Worm (Caenorhabditis elegans) whole organism, early embryonic: ENCODE results near the gene nspb-6.

Experiments
- B0310.2 ChIP-seq: sonication (generic microtip); optimal IDR thresholded peaks from 2 replicates; lab custom pipeline; 2016; ENCODE audit warnings: mild to moderate bottlenecking, missing genetic modification characterization, missing compliant biosample characterization
- F13C5.2 ChIP-seq: sonication (generic microtip); optimal IDR thresholded peaks from 2 replicates; lab custom pipeline; 2017; ENCODE audit warnings: mild to moderate bottlenecking, missing genetic modification characterization, inconsistent platforms, missing compliant biosample characterization
- aly-1 ChIP-seq: sonication (generic microtip); optimal IDR thresholded peaks from 2 replicates; lab custom pipeline; 2016; ENCODE audit warnings: missing genetic modification characterization, missing compliant biosample characterization
- ama-1 ChIP-seq: fragments of 150-350 bp; optimal IDR thresholded peaks from 2 replicates; lab custom pipeline; 2014
- ceh-13 ChIP-seq: fragments of 200-800 bp; sonication (Bioruptor generic); optimal IDR thresholded peaks from 2 replicates; lab custom pipeline; 2018; ENCODE audit warnings: mild to moderate bottlenecking, missing genetic modification characterization, missing compliant biosample characterization
- ceh-36 ChIP-seq: sonication (generic microtip); optimal IDR thresholded peaks from 2 replicates; lab custom pipeline; 2016; ENCODE audit warnings: missing genetic modification characterization, inconsistent platforms, missing compliant biosample characterization
- ets-7 ChIP-seq: sonication (generic microtip); optimal IDR thresholded peaks from 2 replicates; lab custom pipeline; 2016; ENCODE audit warnings: missing genotype, missing genetic modification characterization, missing compliant biosample characterization
- flt-1 ChIP-seq: fragments of 200-800 bp; sonication (Bioruptor generic); IDR thresholded peaks from 2 replicates; pipeline ENCODE4 v1.3.6; 2022; ENCODE audit warnings: missing genetic modification characterization, missing compliant biosample characterization
- hmbx-1 ChIP-seq: sonication (generic microtip); optimal IDR thresholded peaks from 2 replicates; lab custom pipeline; 2016; ENCODE audit warnings: mild to moderate bottlenecking, missing genetic modification characterization, missing compliant biosample characterization
- hmg-4 ChIP-seq: fragments of 200-800 bp; sonication (Bioruptor generic); optimal IDR thresholded peaks from 2 replicates; lab custom pipeline; 2018; ENCODE audit warnings: mild to moderate bottlenecking, missing genetic modification characterization, missing compliant biosample characterization
- hnd-1 ChIP-seq: sonication (generic microtip); optimal IDR thresholded peaks from 2 replicates; lab custom pipeline; 2016; ENCODE audit warnings: missing genetic modification characterization, missing compliant biosample characterization
- pes-1 ChIP-seq: fragments of 200-800 bp; sonication (Bioruptor generic); IDR thresholded peaks from 2 replicates; pipeline ENCODE4 v1.3.6; 2022; ENCODE audit warnings: missing genetic modification reagents, missing genetic modification characterization, missing compliant biosample characterization
- scrt-1 ChIP-seq: fragments of 200-800 bp; sonication (Bioruptor generic); IDR thresholded peaks from 2 replicates; pipeline ENCODE4 v1.3.6; 2022; ENCODE audit warnings: missing genetic modification characterization, missing compliant biosample characterization
- sea-1 ChIP-seq: fragments of 200-800 bp; sonication (Bioruptor generic); conservative IDR thresholded peaks from 2 replicates; pipeline ENCODE4 v1.3.6; 2022; ENCODE audit warnings: missing genetic modification characterization, missing compliant biosample characterization
- tbx-11 ChIP-seq: fragments of 200-800 bp; sonication (Bioruptor generic); IDR thresholded peaks from 2 replicates; pipeline ENCODE4 v1.3.6; 2022; ENCODE audit warnings: missing genetic modification characterization, missing compliant biosample characterization
- tbx-37 ChIP-seq: fragments of 200-800 bp; sonication (Bioruptor generic); conservative IDR thresholded peaks from 2 replicates; pipeline ENCODE4 v1.3.6; 2022; ENCODE audit warnings: missing genetic modification reagents, missing genetic modification characterization, missing compliant biosample characterization
- tra-4 ChIP-seq: sonication (generic microtip); optimal IDR thresholded peaks from 2 replicates; lab custom pipeline; 2017; ENCODE audit warnings: missing genetic modification characterization, missing compliant biosample characterization

nspb-6 gene

ce11 chrIV:5895190-5895589 is at the start of gene nspb-6:
TSS of gene nspb-6 (plus strand) at chrIV:5895490.
- TF ChIP-seq scrt-1 (GFP tag; lab: Robert Waterston, UW) (no peak), flt-1 (GFP tag; lab: Robert Waterston, UW) (no peak), hmg-4 (GFP tag; lab: Kevin White, UChicago) (no peak), pes-1 (GFP tag; lab: Robert Waterston, UW) (no peak), B0310.2 (tag; lab: Kevin White, UChicago) (no peak), F13C5.2 (tag; lab: Kevin White, UChicago) (no peak), tra-4 (tag; lab: Kevin White, UChicago) (no peak), aly-1 (tag; lab: Kevin White, UChicago) (no peak), sea-1 (GFP tag; lab: Robert Waterston, UW) (no peak), ceh-13 (GFP tag; lab: Kevin White, UChicago) (no peak), hmbx-1 (tag; lab: Kevin White, UChicago) (no peak), tbx-11 (GFP tag; lab: Robert Waterston, UW) (no peak)

DNA sequence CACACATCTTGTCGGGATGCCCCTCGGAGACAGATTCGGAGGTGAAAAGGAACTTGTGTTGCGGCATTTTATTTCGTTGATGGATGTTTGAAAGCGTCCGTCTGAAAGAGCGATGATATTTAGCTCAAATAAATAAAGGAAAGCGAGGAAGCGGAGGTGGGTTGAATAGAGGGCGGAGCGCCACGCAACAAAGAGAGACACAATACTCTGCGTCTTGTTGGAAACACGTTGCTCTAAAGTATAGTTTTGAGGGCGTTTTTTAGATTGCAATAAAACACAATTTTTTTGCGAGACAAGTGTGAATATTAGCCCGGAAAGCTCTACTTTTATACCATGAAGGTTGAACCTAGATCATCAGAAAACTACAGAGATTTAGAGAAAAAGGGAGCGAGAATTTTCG is 49.0 kb upstream of the nspb-6 start, which contains the start of gene sams-4:
sams-4 (minus strand) TSS at position 101 of the 400 bp plus-strand sequence.
- no peak for TF ChIP-seq aly-1 (tag; lab: Kevin White, UChicago)
- TF ChIP-seq tbx-11 (GFP tag; lab: Robert Waterston, UW): no peak
- no peak for TF ChIP-seq B0310.2 (tag; lab: Kevin White, UChicago)

DNA sequence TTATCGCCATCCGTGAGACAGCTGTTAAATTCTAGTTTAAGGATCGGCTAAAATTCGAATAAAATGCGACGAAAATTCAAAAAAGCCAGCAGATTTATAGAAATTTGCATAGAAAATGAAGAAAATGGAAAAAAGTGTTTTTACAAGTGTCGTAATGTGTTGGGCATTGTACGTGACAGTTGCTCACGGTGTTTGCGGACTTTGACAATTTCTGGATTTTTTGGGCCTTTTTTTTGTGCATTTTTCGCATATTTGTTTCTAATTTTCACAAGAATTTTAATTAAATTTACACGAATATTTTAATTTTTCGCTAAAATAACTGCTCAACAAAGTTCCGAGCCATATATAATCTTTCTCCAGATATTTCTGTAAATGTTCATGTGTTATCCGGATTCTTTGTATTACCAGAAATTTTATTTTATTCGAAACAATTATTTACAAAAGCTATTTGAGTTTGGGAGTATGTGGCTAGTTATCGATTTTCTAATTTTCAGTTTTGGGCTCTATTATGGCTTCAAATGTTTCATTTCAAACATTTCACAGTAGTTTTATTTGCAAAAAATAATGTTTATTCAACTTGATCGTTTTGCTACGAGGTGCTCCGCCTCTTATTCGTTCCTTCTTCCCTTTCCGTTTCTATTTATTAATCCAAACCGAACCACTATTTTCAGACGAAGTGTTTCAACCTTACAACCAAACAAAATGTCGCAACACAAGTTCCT is 47.1 kb upstream of the nspb-6 start, which contains the start of gene sams-3:
sams-3 (plus strand) TSS at position 672 of the 722 bp plus-strand sequence.
- peak; percentile 25 for TF ChIP-seq F13C5.2 (tag; lab: Kevin White, UChicago)
- TF ChIP-seq hmg-4 (GFP tag; lab: Kevin White, UChicago): no peak
- TF ChIP-seq flt-1 (GFP tag; lab: Robert Waterston, UW): no peak

DNA sequence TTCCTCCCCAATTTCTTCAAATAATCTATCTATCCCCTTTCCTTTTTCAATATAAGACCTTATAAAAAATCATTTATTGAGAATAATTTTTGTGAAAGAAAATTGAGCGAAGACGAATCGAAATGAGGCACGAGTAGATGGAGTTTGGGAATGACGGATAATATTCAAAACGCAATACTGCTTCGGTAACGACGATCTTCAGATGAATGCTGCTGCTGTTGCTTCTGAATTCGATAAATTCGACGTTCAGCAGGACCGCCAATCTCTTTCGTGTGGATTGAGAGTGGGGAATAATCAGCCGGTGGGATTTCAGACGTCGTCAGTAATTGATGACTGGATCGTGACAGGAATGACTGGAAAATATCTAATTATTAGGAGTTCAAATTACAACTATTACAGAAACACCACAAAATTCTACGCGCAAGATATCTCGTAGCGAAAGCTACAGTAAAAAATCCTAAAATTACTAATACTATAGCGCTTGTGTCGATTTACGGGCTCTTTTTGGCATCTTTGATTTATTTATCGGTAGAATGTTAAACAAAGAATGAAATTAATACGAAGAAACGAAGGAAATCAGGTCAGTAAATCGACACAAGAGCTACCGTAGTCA is 44.4 kb upstream of the nspb-6 start:
- no peak for TF ChIP-seq ceh-36 (tag; lab: Kevin White, UChicago)
- TF ChIP-seq F13C5.2 (tag; lab: Kevin White, UChicago): no peak
- TF ChIP-seq ceh-13 (GFP tag; lab: Kevin White, UChicago): no peak
- TF ChIP-seq scrt-1 (GFP tag; lab: Robert Waterston, UW): no peak
- TF ChIP-seq hnd-1 (tag; lab: Kevin White, UChicago): no peak
- TF ChIP-seq tbx-11 (GFP tag; lab: Robert Waterston, UW): no peak
- no peak for TF ChIP-seq hmg-4 (GFP tag; lab: Kevin White, UChicago)
- TF ChIP-seq ama-1 (lab: Kevin White, UChicago): no peak

DNA sequence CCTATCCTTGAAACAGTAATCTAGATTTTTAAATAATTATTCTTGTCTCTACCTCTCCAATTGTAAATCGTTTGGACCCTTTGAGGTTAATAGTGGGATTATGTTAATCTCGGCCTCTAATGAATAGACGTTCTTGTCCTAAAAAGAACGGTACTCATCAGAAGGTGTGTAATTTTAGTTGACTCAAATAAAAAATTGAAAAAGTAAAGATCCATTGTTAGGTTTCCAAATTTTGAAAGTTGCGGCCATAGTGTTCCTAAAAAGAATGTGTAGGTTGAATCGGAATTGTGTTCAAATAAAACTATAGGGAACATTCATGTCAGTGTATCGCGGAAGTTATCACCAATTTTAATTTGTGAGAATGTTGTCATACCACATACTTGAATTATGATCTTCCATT is 39.7 kb upstream of the nspb-6 start:
- no peak for TF ChIP-seq ama-1 (lab: Kevin White, UChicago)
- TF ChIP-seq ceh-13 (GFP tag; lab: Kevin White, UChicago): no peak
- TF ChIP-seq hmbx-1 (tag; lab: Kevin White, UChicago): no peak
- no peak for TF ChIP-seq hmg-4 (GFP tag; lab: Kevin White, UChicago)
- no peak for TF ChIP-seq F13C5.2 (tag; lab: Kevin White, UChicago)
- TF ChIP-seq flt-1 (GFP tag; lab: Robert Waterston, UW): no peak
- no peak for TF ChIP-seq tbx-11 (GFP tag; lab: Robert Waterston, UW)
- no peak for TF ChIP-seq pes-1 (GFP tag; lab: Robert Waterston, UW)
- TF ChIP-seq tbx-37 (GFP tag; lab: Robert Waterston, UW): no peak
- TF ChIP-seq hnd-1 (tag; lab: Kevin White, UChicago): no peak

- TF ChIP-seq ets-7 (tag; lab: Kevin White, UChicago) (no peak), ceh-13 (GFP tag; lab: Kevin White, UChicago) (no peak)
Observed at ce11 chrIV:5856975-5857374, 38.3 kb upstream of the nspb-6 start.

DNA sequence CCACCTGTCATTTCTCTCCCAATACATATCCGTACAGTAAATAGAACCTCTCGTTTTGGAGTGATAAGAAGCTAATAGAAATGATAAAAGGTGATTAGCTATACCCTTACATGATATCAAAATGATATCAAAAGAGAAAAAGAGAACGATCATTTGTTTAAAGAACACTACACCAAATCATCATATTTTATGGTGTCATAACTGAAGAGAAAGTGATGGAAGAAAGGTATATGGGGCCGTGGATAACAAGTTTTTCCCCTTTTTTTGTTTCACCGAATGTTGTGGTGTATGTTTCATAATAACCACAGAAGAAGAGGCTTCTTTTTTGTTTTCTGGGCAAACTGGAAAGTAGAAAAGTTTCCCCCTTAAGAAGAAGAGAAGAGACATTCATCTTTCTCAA is 37.1 kb upstream of the nspb-6 start:
- TF ChIP-seq aly-1 (tag; lab: Kevin White, UChicago) (no peak), ceh-13 (GFP tag; lab: Kevin White, UChicago) (no peak), pes-1 (GFP tag; lab: Robert Waterston, UW) (no peak), ama-1 (lab: Kevin White, UChicago) (no peak), tbx-11 (GFP tag; lab: Robert Waterston, UW) (no peak), ets-7 (tag; lab: Kevin White, UChicago) (no peak), F13C5.2 (tag; lab: Kevin White, UChicago) (no peak), scrt-1 (GFP tag; lab: Robert Waterston, UW) (no peak), tra-4 (tag; lab: Kevin White, UChicago) (no peak), flt-1 (GFP tag; lab: Robert Waterston, UW) (no peak), B0310.2 (tag; lab: Kevin White, UChicago) (no peak), sea-1 (GFP tag; lab: Robert Waterston, UW) (no peak), tbx-37 (GFP tag; lab: Robert Waterston, UW) (no peak), ceh-36 (tag; lab: Kevin White, UChicago) (no peak)
